Fruit fly (Drosophila melanogaster) whole organism, embryonic: ENCODE measurements around the gene CG3294.
A peak's percentile ranks its signal among the peaks of the same experiment; 100 is the strongest.

Source experiments
- Atf-2 ChIP-seq: fragments of 200-800 bp; sonication (Bioruptor generic); optimal IDR thresholded peaks from 2 replicates; lab custom pipeline; 2016; ENCODE audit warnings: missing biosample characterization, missing genetic modification characterization
- Bgb ChIP-seq: fragments of 200-800 bp; sonication (Bioruptor generic); IDR thresholded peaks from 2 replicates; pipeline ENCODE4 v1.3.6; 2022; ENCODE audit warnings: missing biosample characterization, missing genetic modification characterization; ENCODE audit not compliant: partially characterized antibody
- Blimp-1 ChIP-seq: fragments of 200-800 bp; sonication (Bioruptor generic); optimal IDR thresholded peaks from 3 replicates; lab custom pipeline; 2018; ENCODE audit warnings: missing biosample characterization, missing genetic modification characterization, mild to moderate bottlenecking, moderate library complexity, missing genetic modification reagents
- CG10366 ChIP-seq: fragments of 200-800 bp; sonication (Bioruptor generic); IDR thresholded peaks from 2 replicates; pipeline ENCODE4 v1.3.6; 2022; ENCODE audit warnings: missing biosample characterization, missing genetic modification characterization
- CG11398 ChIP-seq: fragments of 200-800 bp; sonication (Bioruptor generic); optimal IDR thresholded peaks from 2 replicates; lab custom pipeline; 2016; ENCODE audit warnings: missing biosample characterization, missing genetic modification characterization
- CG11504 ChIP-seq: fragments of 200-800 bp; sonication (Bioruptor generic); optimal IDR thresholded peaks from 3 replicates; lab custom pipeline; 2019; ENCODE audit warnings: missing biosample characterization, mild to moderate bottlenecking, missing genetic modification characterization, moderate library complexity
- CG12299 ChIP-seq: fragments of 200-800 bp; sonication (Bioruptor generic); optimal IDR thresholded peaks from 2 replicates; lab custom pipeline; 2018; ENCODE audit warnings: missing biosample characterization, mild to moderate bottlenecking, missing genetic modification characterization
- CG15601 ChIP-seq: fragments of 200-800 bp; sonication (Bioruptor generic); optimal IDR thresholded peaks from 3 replicates; lab custom pipeline; 2019; ENCODE audit warnings: missing biosample characterization, mild to moderate bottlenecking, missing genetic modification characterization, moderate library complexity
- CG17328 ChIP-seq: fragments of 200-800 bp; sonication (Bioruptor generic); IDR thresholded peaks from 2 replicates; pipeline ENCODE4 v1.3.6; 2022; ENCODE audit warnings: missing biosample characterization, missing genetic modification characterization
- CG17359 ChIP-seq: fragments of 200-800 bp; sonication (Bioruptor generic); optimal IDR thresholded peaks from 3 replicates; lab custom pipeline; 2018; ENCODE audit warnings: missing biosample characterization, mild to moderate bottlenecking, missing genetic modification characterization, moderate library complexity
- CG17361 ChIP-seq: fragments of 200-800 bp; sonication (Bioruptor generic); IDR thresholded peaks from 3 replicates; pipeline ENCODE4 v1.3.6; 2022; ENCODE audit warnings: missing biosample characterization, missing genetic modification characterization
- CG17802 ChIP-seq: fragments of 200-800 bp; sonication (Bioruptor generic); optimal IDR thresholded peaks from 2 replicates; lab custom pipeline; 2018; ENCODE audit warnings: missing biosample characterization, mild to moderate bottlenecking, missing genetic modification characterization, moderate library complexity
- CG18262 ChIP-seq: fragments of 200-800 bp; optimal IDR thresholded peaks from 3 replicates; lab custom pipeline; 2019; ENCODE audit warnings: missing biosample characterization, mild to moderate bottlenecking, missing genetic modification characterization, moderate library complexity
- CG2712 ChIP-seq: fragments of 200-800 bp; optimal IDR thresholded peaks from 3 replicates; lab custom pipeline; 2019; ENCODE audit warnings: missing biosample characterization, mild to moderate bottlenecking, missing genetic modification characterization, moderate library complexity
- CG31365 ChIP-seq: fragments of 200-800 bp; sonication (Bioruptor generic); optimal IDR thresholded peaks from 2 replicates; lab custom pipeline; 2018; ENCODE audit warnings: missing biosample characterization, mild to moderate bottlenecking, missing genetic modification characterization
- CG33557 ChIP-seq: fragments of 200-800 bp; sonication (Bioruptor generic); optimal IDR thresholded peaks from 2 replicates; lab custom pipeline; 2019; ENCODE audit warnings: missing biosample characterization, mild to moderate bottlenecking, missing genetic modification characterization, moderate library complexity
- CG3407 ChIP-seq: fragments of 200-800 bp; sonication (Bioruptor generic); optimal IDR thresholded peaks from 2 replicates; lab custom pipeline; 2018; ENCODE audit warnings: missing biosample characterization, mild to moderate bottlenecking, missing genetic modification characterization
- CG6813 ChIP-seq: fragments of 200-800 bp; sonication (Bioruptor generic); optimal IDR thresholded peaks from 2 replicates; lab custom pipeline; 2017; ENCODE audit warnings: missing biosample characterization, missing genetic modification characterization, mild to moderate bottlenecking, moderate library complexity, missing genetic modification reagents
- CG7963 ChIP-seq: fragments of 200-800 bp; sonication (Bioruptor generic); IDR thresholded peaks from 3 replicates; pipeline ENCODE4 v1.3.6; 2022; ENCODE audit warnings: missing biosample characterization, missing genetic modification characterization; ENCODE audit not compliant: partially characterized antibody
- CG8924 ChIP-seq: fragments of 200-800 bp; optimal IDR thresholded peaks from 3 replicates; lab custom pipeline; 2019; ENCODE audit warnings: missing biosample characterization, mild to moderate bottlenecking, missing genetic modification characterization, moderate library complexity
- CG9437 ChIP-seq: fragments of 200-800 bp; sonication (Bioruptor generic); optimal IDR thresholded peaks from 2 replicates; lab custom pipeline; 2018; ENCODE audit warnings: missing biosample characterization, mild to moderate bottlenecking, missing genetic modification characterization
- Chrac-16 ChIP-seq: fragments of 200-800 bp; sonication (Bioruptor generic); optimal IDR thresholded peaks from 3 replicates; lab custom pipeline; 2016; ENCODE audit warnings: missing biosample characterization, missing genetic modification characterization
- CkIIα-i1 ChIP-seq: fragments of 200-800 bp; sonication (Bioruptor generic); IDR thresholded peaks from 2 replicates; pipeline ENCODE4 v1.3.6; 2022; ENCODE audit warnings: missing biosample characterization, missing genetic modification characterization
- Dbx ChIP-seq: fragments of 200-800 bp; sonication (Bioruptor generic); IDR thresholded peaks from 3 replicates; pipeline ENCODE4 v1.3.6; 2022; ENCODE audit warnings: missing biosample characterization, missing genetic modification characterization
- Dip3 ChIP-seq: fragments of 200-800 bp; sonication (Bioruptor generic); optimal IDR thresholded peaks from 3 replicates; lab custom pipeline; 2016; ENCODE audit warnings: missing biosample characterization, missing genetic modification characterization
- Doc3 ChIP-seq: fragments of 200-800 bp; sonication (Bioruptor generic); IDR thresholded peaks from 3 replicates; pipeline ENCODE4 v1.3.6; 2022; ENCODE audit warnings: missing biosample characterization, missing genetic modification characterization; ENCODE audit not compliant: partially characterized antibody
- Dp ChIP-seq: fragments of 200-800 bp; sonication (Bioruptor generic); optimal IDR thresholded peaks from 2 replicates; lab custom pipeline; 2018; ENCODE audit warnings: missing biosample characterization, mild to moderate bottlenecking, missing genetic modification characterization, moderate library complexity
- Drgx ChIP-seq: fragments of 200-800 bp; sonication (Bioruptor generic); IDR thresholded peaks from 2 replicates; pipeline ENCODE4 v1.3.6; 2022; ENCODE audit warnings: missing biosample characterization, missing genetic modification characterization
- GATAe ChIP-seq: fragments of 200-800 bp; sonication (Bioruptor generic); conservative IDR thresholded peaks from 2 replicates; pipeline ENCODE4 v1.3.6; 2022; ENCODE audit warnings: missing biosample characterization, missing genetic modification characterization
- Hr3 ChIP-seq: fragments of 200-800 bp; sonication (Bioruptor generic); optimal IDR thresholded peaks from 3 replicates; lab custom pipeline; 2016; ENCODE audit warnings: missing biosample characterization, missing genetic modification characterization
- Hr78 ChIP-seq, 2 experiments: fragments of 200-800 bp in 1 of 2; fragments of >200 bp in 1 of 2; sonication (Bioruptor generic) in 1 of 2; optimal IDR thresholded peaks; 2 replicates each; lab custom pipeline; 2017 to 2019; ENCODE audit warnings: missing biosample characterization in 2 of 2, missing genetic modification characterization in 2 of 2, mild to moderate bottlenecking in 1 of 2, moderate library complexity in 1 of 2
- Med ChIP-seq: fragments of 200-800 bp; sonication (Bioruptor generic); peaks from one replicate; lab custom pipeline; 2016; ENCODE audit warnings: missing biosample characterization, missing genetic modification characterization, mild to moderate bottlenecking, inconsistent platforms, moderate library complexity
- YL-1 ChIP-seq: fragments of 200-800 bp; sonication (Bioruptor generic); optimal IDR thresholded peaks from 3 replicates; lab custom pipeline; 2017; ENCODE audit warnings: missing biosample characterization, mild to moderate bottlenecking, missing genetic modification characterization
- ac ChIP-seq: fragments of 200-800 bp; sonication (Bioruptor generic); optimal IDR thresholded peaks from 3 replicates; lab custom pipeline; 2017; ENCODE audit warnings: missing biosample characterization, mild to moderate bottlenecking, missing genetic modification characterization
- ara ChIP-seq: fragments of 200-800 bp; sonication (Bioruptor generic); IDR thresholded peaks from 2 replicates; pipeline ENCODE4 v1.3.6; 2022; ENCODE audit warnings: missing biosample characterization, missing genetic modification characterization
- bigmax ChIP-seq: fragments of 200-800 bp; sonication (Bioruptor generic); optimal IDR thresholded peaks from 2 replicates; lab custom pipeline; 2018; ENCODE audit warnings: missing biosample characterization, mild to moderate bottlenecking, missing genetic modification characterization
- br ChIP-seq: fragments of >200 bp; optimal IDR thresholded peaks from 2 replicates; lab custom pipeline; 2017
- caup ChIP-seq: fragments of 200-800 bp; sonication (Bioruptor generic); optimal IDR thresholded peaks from 3 replicates; lab custom pipeline; 2017; ENCODE audit warnings: missing biosample characterization, mild to moderate bottlenecking, missing genetic modification characterization, moderate library complexity; ENCODE audit not compliant: severe bottlenecking
- eve ChIP-seq, 2 experiments: fragments of >200 bp; optimal IDR thresholded peaks; 2 replicates each; lab custom pipeline; 2017; ENCODE audit warnings: missing biosample characterization in 2 of 2, missing genetic modification characterization in 2 of 2
- exex ChIP-seq: fragments of 200-800 bp; sonication (Bioruptor generic); optimal IDR thresholded peaks from 4 replicates; lab custom pipeline; 2018; ENCODE audit warnings: missing biosample characterization, mild to moderate bottlenecking, missing genetic modification characterization, moderate library complexity
- hth ChIP-seq: fragments of >200 bp; optimal IDR thresholded peaks from 2 replicates; lab custom pipeline; 2017; ENCODE audit warnings: inconsistent platforms
- jigr1 ChIP-seq: fragments of 200-800 bp; sonication (Bioruptor generic); IDR thresholded peaks from 3 replicates; pipeline ENCODE4 v1.3.6; 2022; ENCODE audit warnings: missing biosample characterization, missing genetic modification characterization
- kay ChIP-seq: fragments of 200-800 bp; sonication (Bioruptor generic); optimal IDR thresholded peaks from 2 replicates; lab custom pipeline; 2016; ENCODE audit warnings: missing biosample characterization, missing genetic modification characterization
- org-1 ChIP-seq: fragments of 200-800 bp; sonication (Bioruptor generic); optimal IDR thresholded peaks from 2 replicates; lab custom pipeline; 2017; ENCODE audit warnings: missing biosample characterization, missing genetic modification characterization
- otp ChIP-seq: fragments of 200-800 bp; sonication (Bioruptor generic); IDR thresholded peaks from 3 replicates; pipeline ENCODE4, ENCODE4 v1.3.6; 2022; ENCODE audit warnings: missing biosample characterization, missing genetic modification characterization
- stwl ChIP-seq: fragments of 200-800 bp; sonication (Bioruptor generic); optimal IDR thresholded peaks from 3 replicates; lab custom pipeline; 2018; ENCODE audit warnings: missing biosample characterization, mild to moderate bottlenecking, missing genetic modification characterization, moderate library complexity
- zen ChIP-seq: fragments of 200-800 bp; sonication (Bioruptor generic); optimal IDR thresholded peaks from 3 replicates; lab custom pipeline; 2018; ENCODE audit warnings: missing biosample characterization, mild to moderate bottlenecking, missing genetic modification characterization, moderate library complexity

CG3294 gene

DNA sequence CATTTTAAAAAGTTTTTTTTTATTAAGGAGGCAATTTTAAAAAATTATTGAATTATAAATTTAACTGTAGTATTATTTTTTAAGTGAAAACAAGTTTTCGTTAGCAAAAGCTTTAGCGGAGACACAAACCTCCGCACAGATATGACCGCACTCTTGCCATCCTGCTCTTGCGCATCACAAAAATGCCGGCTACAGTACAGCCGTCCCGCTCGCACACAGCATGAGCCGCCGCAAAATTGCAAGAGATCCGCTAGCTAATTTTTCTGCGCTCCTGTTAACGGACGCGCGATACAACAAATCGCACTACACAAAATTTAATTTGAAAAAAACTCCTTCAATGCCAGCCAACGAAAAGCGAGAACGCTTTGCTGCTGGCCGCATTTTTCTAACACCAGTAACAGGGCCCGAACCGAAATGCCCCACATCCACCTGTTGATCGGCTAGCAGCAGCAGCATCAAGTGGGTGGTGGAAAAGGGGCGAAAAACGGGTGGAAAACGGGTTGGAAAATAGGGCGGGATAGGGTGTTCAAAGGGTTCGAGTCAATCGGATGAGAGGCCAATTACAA is 15.8 kb downstream of the CG3294 start (continued):
- TF ChIP-seq otp (GFP tag; lab: Robert Waterston, UW) (no peak; the same call in 2 of the 3 replicates), Blimp-1 (GFP tag; lab: Kevin White, UChicago) (peak; percentile 52), CG17802 (peak; percentile 15), exex (tag; lab: Kevin White, UChicago) (peak; percentile 14), br (no peak), bigmax (no peak), CG7963 (0 out of 3 replicates have a peak, but pooled peaks have one; percentile 5), Atf-2 (GFP tag; lab: Kevin White, UChicago) (no peak), CG17361 (GFP tag; lab: Robert Waterston, UW) (no peak), CG31365 (tag; lab: Kevin White, UChicago) (no peak)
- TF ChIP-seq, all 482 proteins: peak for 222

- TF ChIP-seq Chrac-16 (peak; percentile 75), CG8924 (tag; lab: Kevin White, UChicago) (peak; percentile 84), Hr78 (GFP tag; optimal IDR thresholded peaks at IDR 0.05; lab: Kevin White, UChicago) (no peak), caup (GFP tag; lab: Kevin White, UChicago) (peak; percentile 68), stwl (no peak), CG9437 (GFP tag; lab: Kevin White, UChicago) (peak; percentile 86), jigr1 (no peak), zen (peak; percentile 3), CG6813 (GFP tag; lab: Kevin White, UChicago) (peak; percentile 44), CG15601 (peak; percentile 54), ara (GFP tag; lab: Robert Waterston, UW) (no peak), GATAe (no peak), CG2712 (tag; lab: Kevin White, UChicago) (peak; percentile 65), CG17328 (GFP tag; lab: Robert Waterston, UW) (peak; percentile 24; the same call in 1 of the 2 replicates), Med (GFP tag; lab: Kevin White, UChicago) (peak; percentile 51), CG17359 (tag; lab: Kevin White, UChicago) (peak; percentile 25), YL-1 (GFP tag; lab: Kevin White, UChicago) (no peak), eve (GFP tag; optimal IDR thresholded peaks at IDR 0.05; lab: Kevin White, UChicago) (no peak), Dip3 (GFP tag; lab: Kevin White, UChicago) (peak; percentile 19), Doc3 (no peak; the same call in 2 of the 3 replicates), kay (GFP tag; lab: Kevin White, UChicago) (no peak), CG11398 (GFP tag; lab: Kevin White, UChicago) (no peak), Dp (GFP tag; lab: Kevin White, UChicago) (no peak), bigmax (no peak), CG18262 (peak; percentile 81), Dbx (GFP tag; lab: Robert Waterston, UW) (peak; percentile 40; the same call in 1 of the 3 replicates), CG11504 (peak; percentile 82), ac (GFP tag; lab: Kevin White, UChicago) (peak; percentile 36), Bgb (GFP tag; lab: Robert Waterston, UW) (no peak), CG12299 (tag; lab: Kevin White, UChicago) (no peak), Drgx (GFP tag; lab: Robert Waterston, UW) (no peak), org-1 (GFP tag; lab: Kevin White, UChicago) (peak; percentile 81), CG10366 (no peak), hth (lab: Kevin White, UChicago) (no peak), CG33557 (GFP tag; lab: Kevin White, UChicago) (peak; percentile 65), CkIIα-i1 (GFP tag; lab: Robert Waterston, UW) (no peak), Hr3 (GFP tag; lab: Kevin White, UChicago) (peak; percentile 72), CG3407 (peak; percentile 61)
Observed at dm6 chr2L:4810697-4811490, 16.5 kb downstream of the CG3294 start.
